Fruit fly (Drosophila melanogaster): ENCODE results near the gene mop.

DNA sequence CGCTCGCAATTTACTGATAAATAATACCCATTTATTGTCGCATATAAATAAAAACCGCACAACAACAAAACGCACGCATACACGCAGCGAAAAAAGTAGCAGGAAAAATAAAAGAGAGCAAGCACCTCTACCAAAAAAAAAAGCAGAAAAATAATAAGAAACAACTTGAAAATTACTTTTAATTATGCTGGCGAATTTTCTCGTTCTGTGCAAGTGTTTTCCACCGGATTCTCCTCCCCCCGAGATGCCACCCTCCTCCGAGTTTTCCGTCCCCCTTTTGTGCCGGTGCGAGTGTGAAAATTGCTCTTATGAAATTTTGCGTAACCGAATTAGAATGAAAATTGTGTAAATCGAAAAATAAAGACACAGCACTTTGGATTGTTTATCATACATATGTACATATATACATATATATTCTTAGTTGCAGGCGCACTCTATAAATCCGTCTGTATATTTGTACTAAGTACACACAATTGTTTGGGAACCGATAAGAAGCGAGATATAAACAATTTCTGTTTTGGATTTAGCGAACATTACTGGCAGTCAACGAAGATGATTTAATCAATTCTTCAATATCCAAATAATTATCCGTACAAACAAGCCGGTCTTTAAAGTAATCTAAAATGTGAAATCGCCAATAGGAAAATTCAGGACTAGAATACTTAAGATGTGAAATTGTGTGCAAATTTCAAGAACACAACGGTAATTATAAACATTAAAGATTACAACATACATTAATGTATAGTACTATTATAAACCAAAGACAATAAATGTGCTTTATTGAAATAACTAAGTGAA is 15.1 kb upstream of the mop start:
- no peak for TF ChIP-seq usp (GFP tag; optimal IDR thresholded peaks at IDR 0.05)
- no peak for TF ChIP-seq Dll (optimal IDR thresholded peaks at IDR 0.05)
- no peak for TF ChIP-seq EcR (GFP tag; optimal IDR thresholded peaks at IDR 0.05)
